Worm (Caenorhabditis elegans) whole organism, L3 larva: ENCODE results near the gene K11H3.5.

ENCODE experiments used
- R02D3.7 ChIP-seq: fragments of 150-350 bp; optimal IDR thresholded peaks from 2 replicates; lab custom pipeline; 2014; ENCODE audit warnings: missing biosample characterization, missing genetic modification characterization
- ZK546.5 ChIP-seq: sonication (generic microtip); optimal IDR thresholded peaks from 2 replicates; lab custom pipeline; 2017; ENCODE audit warnings: missing biosample characterization, missing genetic modification characterization
- aly-2 ChIP-seq: fragments of 150-350 bp; optimal IDR thresholded peaks from 2 replicates; lab custom pipeline; 2014; ENCODE audit warnings: missing biosample characterization, missing genetic modification characterization
- ama-1 ChIP-seq: fragments of 150-350 bp; optimal IDR thresholded peaks from 2 replicates; lab custom pipeline; 2018
- ceh-16 ChIP-seq: sonication (generic microtip); optimal IDR thresholded peaks from 2 replicates; lab custom pipeline; 2017; ENCODE audit warnings: missing biosample characterization, missing genetic modification characterization
- ceh-28 ChIP-seq: fragments of 150-350 bp; optimal IDR thresholded peaks from 2 replicates; lab custom pipeline; 2014; ENCODE audit warnings: missing biosample characterization, missing genetic modification reagents, missing genetic modification characterization
- ceh-82 ChIP-seq: fragments of 150-350 bp; optimal IDR thresholded peaks from 2 replicates; lab custom pipeline; 2014; ENCODE audit warnings: missing biosample characterization, missing genetic modification characterization
- ceh-9 ChIP-seq: sonication (generic microtip); optimal IDR thresholded peaks from 2 replicates; lab custom pipeline; 2018; ENCODE audit warnings: missing biosample characterization, missing genetic modification characterization
- daf-12 ChIP-seq: fragments of 150-350 bp; optimal IDR thresholded peaks from 2 replicates; lab custom pipeline; 2014; ENCODE audit warnings: missing biosample characterization, missing genetic modification reagents, missing genetic modification characterization
- egl-27 ChIP-seq: sonication (generic microtip); optimal IDR thresholded peaks from 4 replicates; lab custom pipeline; 2017; ENCODE audit warnings: missing biosample characterization, missing genetic modification reagents, missing genetic modification characterization
- egl-5 ChIP-seq: fragments of 150-350 bp; optimal IDR thresholded peaks from 2 replicates; lab custom pipeline; 2017; ENCODE audit warnings: missing biosample characterization, missing genetic modification reagents, missing genetic modification characterization, inconsistent platforms
- elt-1 ChIP-seq: fragments of 150-350 bp; optimal IDR thresholded peaks from 2 replicates; lab custom pipeline; 2014; ENCODE audit warnings: missing biosample characterization, missing genetic modification characterization
- elt-2 ChIP-seq: sonication (generic microtip); optimal IDR thresholded peaks from 2 replicates; lab custom pipeline; 2016; ENCODE audit warnings: missing genetic modification reagents, mild to moderate bottlenecking, missing genetic modification characterization, missing compliant biosample characterization
- elt-3 ChIP-seq, 3 experiments: fragments of 150-350 bp in 1 of 3; sonication (generic microtip) in 2 of 3; optimal IDR thresholded peaks; 2 replicates in 2 of 3; 4 replicates in 1 of 3; lab custom pipeline; 2014 to 2017; ENCODE audit warnings: missing biosample characterization in 3 of 3, missing genetic modification characterization in 3 of 3
- eor-1 ChIP-seq, 2 experiments: fragments of 150-350 bp; optimal IDR thresholded peaks; 2 replicates each; lab custom pipeline; 2014 to 2018; ENCODE audit warnings: missing biosample characterization in 2 of 2, missing genetic modification characterization in 2 of 2
- fkh-10 ChIP-seq: sonication (generic microtip); optimal IDR thresholded peaks from 2 replicates; lab custom pipeline; 2017; ENCODE audit warnings: missing biosample characterization, missing genetic modification reagents, missing genetic modification characterization
- fkh-2 ChIP-seq: fragments of 150-350 bp; optimal IDR thresholded peaks from 2 replicates; lab custom pipeline; 2014; ENCODE audit warnings: missing biosample characterization, missing genetic modification reagents, missing genetic modification characterization
- fos-1 ChIP-seq: fragments of 150-350 bp; optimal IDR thresholded peaks from 2 replicates; lab custom pipeline; 2014; ENCODE audit warnings: missing biosample characterization, missing genetic modification characterization
- hmg-11 ChIP-seq: sonication (generic microtip); optimal IDR thresholded peaks from 2 replicates; lab custom pipeline; 2016; ENCODE audit warnings: missing genetic modification characterization, missing compliant biosample characterization
- jun-1 ChIP-seq: fragments of 150-350 bp; optimal IDR thresholded peaks from 2 replicates; lab custom pipeline; 2014; ENCODE audit warnings: missing biosample characterization, missing genetic modification reagents, missing genetic modification characterization
- lin-15B ChIP-seq: fragments of 150-350 bp; optimal IDR thresholded peaks from 2 replicates; lab custom pipeline; 2014; ENCODE audit warnings: missing biosample characterization, missing genetic modification characterization
- lin-39 ChIP-seq: fragments of 150-350 bp; optimal IDR thresholded peaks from 2 replicates; lab custom pipeline; 2018; ENCODE audit warnings: missing biosample characterization, missing genetic modification reagents, missing genetic modification characterization
- lsy-12 ChIP-seq: sonication (generic microtip); optimal IDR thresholded peaks from 2 replicates; lab custom pipeline; 2016; ENCODE audit warnings: mild to moderate bottlenecking, missing genetic modification characterization, missing compliant biosample characterization
- mdl-1 ChIP-seq: fragments of 150-350 bp; optimal IDR thresholded peaks from 2 replicates; lab custom pipeline; 2014; ENCODE audit warnings: missing biosample characterization, missing genetic modification characterization
- mml-1 ChIP-seq: fragments of 150-350 bp; sonication (generic microtip); optimal IDR thresholded peaks from 3 replicates; lab custom pipeline; 2014; ENCODE audit warnings: missing biosample characterization, missing genetic modification characterization
- nfya-1 ChIP-seq: sonication (generic microtip); optimal IDR thresholded peaks from 2 replicates; lab custom pipeline; 2017; ENCODE audit warnings: missing genetic modification characterization, mild to moderate bottlenecking, missing compliant biosample characterization, antibody characterized with exemption, moderate library complexity; ENCODE audit not compliant: insufficient read depth
- nhr-11 ChIP-seq: fragments of 150-350 bp; optimal IDR thresholded peaks from 2 replicates; lab custom pipeline; 2014; ENCODE audit warnings: missing biosample characterization, missing genetic modification characterization
- nhr-12 ChIP-seq: fragments of 150-350 bp; optimal IDR thresholded peaks from 2 replicates; lab custom pipeline; 2014; ENCODE audit warnings: missing biosample characterization, missing genetic modification characterization
- nhr-23 ChIP-seq: fragments of 150-350 bp; optimal IDR thresholded peaks from 2 replicates; lab custom pipeline; 2014; ENCODE audit warnings: missing biosample characterization, missing genetic modification reagents, missing genetic modification characterization
- nhr-237 ChIP-seq: fragments of 150-350 bp; optimal IDR thresholded peaks from 2 replicates; lab custom pipeline; 2014; ENCODE audit warnings: missing biosample characterization, missing genetic modification characterization
- nhr-25 ChIP-seq: sonication (generic microtip); optimal IDR thresholded peaks from 2 replicates; lab custom pipeline; 2017; ENCODE audit warnings: missing biosample characterization, missing genetic modification characterization
- nhr-28 ChIP-seq: fragments of 150-350 bp; optimal IDR thresholded peaks from 2 replicates; lab custom pipeline; 2014; ENCODE audit warnings: missing biosample characterization, missing genetic modification characterization
- nhr-43 ChIP-seq: sonication (generic microtip); optimal IDR thresholded peaks from 2 replicates; lab custom pipeline; 2016; ENCODE audit warnings: mild to moderate bottlenecking, missing genetic modification characterization, missing compliant biosample characterization; ENCODE audit not compliant: poor library complexity, severe bottlenecking
- nhr-67 ChIP-seq: fragments of 150-350 bp; optimal IDR thresholded peaks from 2 replicates; lab custom pipeline; 2014; ENCODE audit warnings: missing biosample characterization, missing genetic modification characterization
- nhr-76 ChIP-seq: fragments of 150-350 bp; sonication (generic microtip); optimal IDR thresholded peaks from 5 replicates; lab custom pipeline; 2014; ENCODE audit warnings: missing biosample characterization, missing genetic modification characterization
- nhr-77 ChIP-seq: fragments of 150-350 bp; optimal IDR thresholded peaks from 2 replicates; lab custom pipeline; 2014; ENCODE audit warnings: missing biosample characterization, missing genetic modification characterization
- pha-4 ChIP-seq: fragments of 150-350 bp; optimal IDR thresholded peaks from 2 replicates; lab custom pipeline; 2014; ENCODE audit warnings: missing biosample characterization, missing genetic modification reagents, missing genetic modification characterization
- pqm-1 ChIP-seq: fragments of 150-350 bp; optimal IDR thresholded peaks from 2 replicates; lab custom pipeline; 2017; ENCODE audit warnings: missing biosample characterization, missing genetic modification characterization, inconsistent platforms
- sea-2 ChIP-seq: fragments of 150-350 bp; sonication (generic microtip); optimal IDR thresholded peaks from 4 replicates; lab custom pipeline; 2014; ENCODE audit warnings: missing biosample characterization, missing genetic modification reagents, missing genetic modification characterization
- skn-1 ChIP-seq: fragments of 150-350 bp; optimal IDR thresholded peaks from 2 replicates; lab custom pipeline; 2014; ENCODE audit warnings: missing biosample characterization, missing genetic modification characterization
- snpc-4 ChIP-seq: fragments of 150-350 bp; optimal IDR thresholded peaks from 2 replicates; lab custom pipeline; 2014; ENCODE audit warnings: missing biosample characterization, missing genetic modification characterization
- tbx-2 ChIP-seq: sonication (generic microtip); optimal IDR thresholded peaks from 2 replicates; lab custom pipeline; 2016; ENCODE audit warnings: mild to moderate bottlenecking, missing genetic modification characterization, missing compliant biosample characterization
- unc-39 ChIP-seq: sonication (generic microtip); optimal IDR thresholded peaks from 4 replicates; lab custom pipeline; 2017; ENCODE audit warnings: missing biosample characterization, missing genetic modification characterization
- unc-62 ChIP-seq: fragments of 150-350 bp; sonication (generic microtip); optimal IDR thresholded peaks from 4 replicates; lab custom pipeline; 2014; ENCODE audit warnings: missing biosample characterization, missing genetic modification reagents, missing genetic modification characterization
- zag-1 ChIP-seq: fragments of 150-350 bp; optimal IDR thresholded peaks from 2 replicates; lab custom pipeline; 2014; ENCODE audit warnings: missing biosample characterization, missing genetic modification characterization
- ztf-11 ChIP-seq: fragments of 150-350 bp; optimal IDR thresholded peaks from 2 replicates; lab custom pipeline; 2014; ENCODE audit warnings: missing biosample characterization, missing genetic modification characterization
- ztf-4 ChIP-seq: fragments of 150-350 bp; optimal IDR thresholded peaks from 2 replicates; lab custom pipeline; 2014; ENCODE audit warnings: missing biosample characterization, missing genetic modification characterization

Gene K11H3.5

ce11 chrIII:9867352-9867751 is 23.8 kb downstream of the K11H3.5 start:
- TF ChIP-seq unc-62 (GFP tag; lab: Kevin White, UChicago), result no peak
- no peak for TF ChIP-seq R02D3.7 (tag; lab: Kevin White, UChicago)
- TF ChIP-seq nhr-23 (tag; lab: Kevin White, UChicago), result peak; percentile 41

- TF ChIP-seq mml-1 (tag; lab: Kevin White, UChicago), result no peak
- peak; percentile 26 for TF ChIP-seq R02D3.7 (tag; lab: Kevin White, UChicago)
- no peak for TF ChIP-seq fkh-10 (GFP tag; lab: Kevin White, UChicago)
- no peak for TF ChIP-seq ceh-9 (tag; lab: Kevin White, UChicago)
- TF ChIP-seq eor-1 (tag; optimal IDR thresholded peaks at IDR 0.05; lab: Kevin White, UChicago), result no peak
- peak; percentile 52 for TF ChIP-seq lin-15B (tag; lab: Kevin White, UChicago)
- peak; percentile 33 for TF ChIP-seq ZK546.5 (tag; lab: Kevin White, UChicago)
- no peak for TF ChIP-seq ceh-16 (tag; lab: Kevin White, UChicago)
- no peak for TF ChIP-seq nhr-25 (tag; lab: Kevin White, UChicago)
- TF ChIP-seq nhr-43, result peak; percentile 86
- TF ChIP-seq fkh-2 (tag; lab: Kevin White, UChicago), result no peak
- peak; percentile 6 for TF ChIP-seq ama-1 (lab: Kevin White, UChicago)
- no peak for TF ChIP-seq nhr-77 (tag; lab: Kevin White, UChicago)
- TF ChIP-seq nhr-76 (tag; lab: Kevin White, UChicago), result no peak
- peak; percentile 47 for TF ChIP-seq ceh-82 (tag; lab: Kevin White, UChicago)
- TF ChIP-seq pqm-1 (tag; lab: Kevin White, UChicago), result peak; percentile 20
- TF ChIP-seq nhr-23 (tag; lab: Kevin White, UChicago), result no peak
- TF ChIP-seq tbx-2 (tag; lab: Kevin White, UChicago), result peak; percentile 28
- no peak for TF ChIP-seq daf-12 (tag; lab: Kevin White, UChicago)
- no peak for TF ChIP-seq unc-62 (GFP tag; lab: Kevin White, UChicago)
- TF ChIP-seq ceh-28 (tag; lab: Kevin White, UChicago), result no peak
- peak; percentile 68 for TF ChIP-seq nfya-1 (tag; lab: Kevin White, UChicago)
- TF ChIP-seq hmg-11 (tag; lab: Kevin White, UChicago), result no peak
- TF ChIP-seq fos-1 (tag; lab: Kevin White, UChicago), result peak; percentile 30
- TF ChIP-seq nhr-67 (tag; lab: Kevin White, UChicago), result no peak
- TF ChIP-seq mdl-1 (tag; lab: Kevin White, UChicago), result no peak
- peak; percentile 39 for TF ChIP-seq elt-2 (tag; lab: Kevin White, UChicago)
- TF ChIP-seq pha-4 (tag; lab: Kevin White, UChicago), result peak; percentile 11
- TF ChIP-seq nhr-11, result no peak
- peak; percentile 14 for TF ChIP-seq jun-1
- TF ChIP-seq elt-3 (tag; optimal IDR thresholded peaks at IDR 0.05; lab: Kevin White, UChicago), result no peak
- TF ChIP-seq aly-2, result no peak
- peak; percentile 42 for TF ChIP-seq lin-39 (tag; lab: Kevin White, UChicago)
- no peak for TF ChIP-seq unc-39 (tag; lab: Kevin White, UChicago)
- no peak for TF ChIP-seq nhr-12 (tag; lab: Kevin White, UChicago)
- no peak for TF ChIP-seq egl-27 (tag; lab: Kevin White, UChicago)
- no peak for TF ChIP-seq nhr-28 (tag; lab: Kevin White, UChicago)
- no peak for TF ChIP-seq ztf-4 (tag; lab: Kevin White, UChicago)
- no peak for TF ChIP-seq zag-1
- no peak for TF ChIP-seq nhr-237 (tag; lab: Kevin White, UChicago)
- TF ChIP-seq elt-1 (tag; lab: Kevin White, UChicago), result peak; percentile 26
- no peak for TF ChIP-seq snpc-4 (tag; lab: Kevin White, UChicago)
- no peak for TF ChIP-seq ztf-11
- no peak for TF ChIP-seq sea-2 (GFP tag; lab: Kevin White, UChicago)
- peak; percentile 50 for TF ChIP-seq egl-5 (tag; lab: Kevin White, UChicago)
- TF ChIP-seq skn-1 (tag; lab: Kevin White, UChicago), result no peak
- TF ChIP-seq lsy-12 (tag; lab: Kevin White, UChicago), result peak; percentile 52
Measured at ce11 chrIII:9867780-9868503, 24.4 kb downstream of the K11H3.5 start, which contains the start of gene dhhc-4. TSS of gene dhhc-4 (minus strand) at chrIII:9867792.
